Worm (Caenorhabditis elegans) whole organism, L2 larva: Measurements from ENCODE around the gene str-43.
"Not testable (repeated sequence)": the region's sequence is repeated elsewhere in the genome, so short reads cannot be mapped to it uniquely, and the experiment has no call there.

Experiments
- F13H6.1 ChIP-seq: sonication (generic microtip); optimal IDR thresholded peaks from 2 replicates; lab custom pipeline; 2016; ENCODE audit warnings: missing genetic modification characterization, missing compliant biosample characterization
- R02D3.7 ChIP-seq: fragments of 150-350 bp; optimal IDR thresholded peaks from 2 replicates; lab custom pipeline; 2014; ENCODE audit warnings: missing biosample characterization, missing genetic modification characterization
- Y55F3AM.14 ChIP-seq: fragments of 200-800 bp; sonication (Bioruptor generic); optimal IDR thresholded peaks from 2 replicates; lab custom pipeline; 2018; ENCODE audit warnings: mild to moderate bottlenecking, missing genetic modification characterization, missing compliant biosample characterization
- ZK546.5 ChIP-seq: sonication (generic microtip); optimal IDR thresholded peaks from 2 replicates; lab custom pipeline; 2017; ENCODE audit warnings: missing biosample characterization, missing genetic modification characterization
- alr-1 ChIP-seq: fragments of 150-350 bp; optimal IDR thresholded peaks from 2 replicates; lab custom pipeline; 2014; ENCODE audit warnings: missing biosample characterization, missing genetic modification characterization
- aly-2 ChIP-seq: fragments of 150-350 bp; optimal IDR thresholded peaks from 2 replicates; lab custom pipeline; 2014; ENCODE audit warnings: missing biosample characterization, missing genetic modification characterization
- ceh-16 ChIP-seq: fragments of 150-350 bp; optimal IDR thresholded peaks from 2 replicates; lab custom pipeline; 2014; ENCODE audit warnings: missing biosample characterization, missing genetic modification characterization
- crh-2 ChIP-seq: sonication (generic microtip); optimal IDR thresholded peaks from 2 replicates; lab custom pipeline; 2017; ENCODE audit warnings: missing biosample characterization, missing genetic modification characterization
- dmd-4 ChIP-seq: sonication (generic microtip); optimal IDR thresholded peaks from 2 replicates; lab custom pipeline; 2017; ENCODE audit warnings: missing biosample characterization, missing genetic modification characterization
- fos-1 ChIP-seq: fragments of 150-350 bp; optimal IDR thresholded peaks from 2 replicates; lab custom pipeline; 2014; ENCODE audit warnings: missing biosample characterization, missing genetic modification characterization
- gmeb-1 ChIP-seq: fragments of 150-350 bp; optimal IDR thresholded peaks from 2 replicates; lab custom pipeline; 2014; ENCODE audit warnings: missing biosample characterization, missing genetic modification characterization
- lin-13 ChIP-seq: fragments of 150-350 bp; optimal IDR thresholded peaks from 2 replicates; lab custom pipeline; 2014; ENCODE audit warnings: missing biosample characterization, missing genetic modification reagents, missing genetic modification characterization
- lin-39 ChIP-seq: fragments of 150-350 bp; optimal IDR thresholded peaks from 2 replicates; lab custom pipeline; 2014; ENCODE audit warnings: missing biosample characterization, missing genetic modification reagents, missing genetic modification characterization
- lsy-2 ChIP-seq, 2 experiments: fragments of 150-350 bp in 1 of 2; sonication (generic microtip) in 1 of 2; optimal IDR thresholded peaks; 2 replicates each; lab custom pipeline; 2014 to 2017; ENCODE audit warnings: missing biosample characterization in 2 of 2, missing genetic modification characterization in 2 of 2
- mab-5 ChIP-seq: fragments of 150-350 bp; optimal IDR thresholded peaks from 2 replicates; lab custom pipeline; 2014; ENCODE audit warnings: missing biosample characterization, missing genetic modification characterization
- mbf-1 ChIP-seq: sonication (generic microtip); optimal IDR thresholded peaks from 2 replicates; lab custom pipeline; 2017; ENCODE audit warnings: missing biosample characterization, missing genetic modification characterization
- mdl-1 ChIP-seq, 2 experiments: fragments of 150-350 bp in 1 of 2; sonication (generic microtip) in 1 of 2; optimal IDR thresholded peaks; 2 replicates each; lab custom pipeline; 2017; ENCODE audit warnings: missing biosample characterization in 2 of 2, missing genetic modification characterization in 2 of 2
- nhr-10 ChIP-seq: sonication (generic microtip); optimal IDR thresholded peaks from 2 replicates; lab custom pipeline; 2017; ENCODE audit warnings: missing biosample characterization, missing genetic modification characterization
- nhr-11 ChIP-seq: fragments of 150-350 bp; optimal IDR thresholded peaks from 2 replicates; lab custom pipeline; 2014; ENCODE audit warnings: missing biosample characterization, missing genetic modification characterization
- nhr-12 ChIP-seq: fragments of 150-350 bp; optimal IDR thresholded peaks from 2 replicates; lab custom pipeline; 2014; ENCODE audit warnings: missing biosample characterization, missing genetic modification characterization
- nhr-21 ChIP-seq: fragments of 150-350 bp; optimal IDR thresholded peaks from 2 replicates; lab custom pipeline; 2014; ENCODE audit warnings: missing biosample characterization, missing genetic modification characterization
- nhr-23 ChIP-seq: fragments of 150-350 bp; optimal IDR thresholded peaks from 2 replicates; lab custom pipeline; 2014; ENCODE audit warnings: missing biosample characterization, missing genetic modification reagents, missing genetic modification characterization
- nhr-237 ChIP-seq: fragments of 150-350 bp; optimal IDR thresholded peaks from 2 replicates; lab custom pipeline; 2014; ENCODE audit warnings: missing biosample characterization, missing genetic modification characterization
- nhr-25 ChIP-seq: fragments of 150-350 bp; sonication (generic microtip); optimal IDR thresholded peaks from 3 replicates; lab custom pipeline; 2014; ENCODE audit warnings: missing biosample characterization, missing genetic modification characterization
- peb-1 ChIP-seq: fragments of 150-350 bp; optimal IDR thresholded peaks from 2 replicates; lab custom pipeline; 2014; ENCODE audit warnings: missing biosample characterization, missing genetic modification characterization
- sem-4 ChIP-seq: fragments of 150-350 bp; optimal IDR thresholded peaks from 2 replicates; lab custom pipeline; 2014; ENCODE audit warnings: missing biosample characterization, missing genetic modification reagents, missing genetic modification characterization
- snpc-4 ChIP-seq: fragments of 150-350 bp; optimal IDR thresholded peaks from 2 replicates; lab custom pipeline; 2014; ENCODE audit warnings: missing biosample characterization, missing genetic modification characterization
- unc-55 ChIP-seq: fragments of 150-350 bp; sonication (generic microtip); optimal IDR thresholded peaks from 3 replicates; lab custom pipeline; 2014; ENCODE audit warnings: missing biosample characterization, missing genetic modification reagents, missing genetic modification characterization
- unc-62 ChIP-seq: fragments of 150-350 bp; optimal IDR thresholded peaks from 2 replicates; lab custom pipeline; 2014; ENCODE audit warnings: missing biosample characterization, missing genetic modification reagents, missing genetic modification characterization
- zag-1 ChIP-seq: fragments of 150-350 bp; optimal IDR thresholded peaks from 2 replicates; lab custom pipeline; 2014; ENCODE audit warnings: missing biosample characterization, missing genetic modification characterization
- ztf-1 ChIP-seq: fragments of 200-800 bp; sonication (Bioruptor generic); conservative IDR thresholded peaks from 2 replicates; pipeline ENCODE4 v1.3.6; 2022; ENCODE audit warnings: missing genetic modification characterization, missing compliant biosample characterization
- ztf-11 ChIP-seq: sonication (generic microtip); optimal IDR thresholded peaks from 2 replicates; lab custom pipeline; 2017; ENCODE audit warnings: missing biosample characterization, missing genetic modification characterization
- ztf-4 ChIP-seq: fragments of 150-350 bp; optimal IDR thresholded peaks from 2 replicates; lab custom pipeline; 2014; ENCODE audit warnings: missing biosample characterization, missing genetic modification characterization

The str-43 gene

DNA sequence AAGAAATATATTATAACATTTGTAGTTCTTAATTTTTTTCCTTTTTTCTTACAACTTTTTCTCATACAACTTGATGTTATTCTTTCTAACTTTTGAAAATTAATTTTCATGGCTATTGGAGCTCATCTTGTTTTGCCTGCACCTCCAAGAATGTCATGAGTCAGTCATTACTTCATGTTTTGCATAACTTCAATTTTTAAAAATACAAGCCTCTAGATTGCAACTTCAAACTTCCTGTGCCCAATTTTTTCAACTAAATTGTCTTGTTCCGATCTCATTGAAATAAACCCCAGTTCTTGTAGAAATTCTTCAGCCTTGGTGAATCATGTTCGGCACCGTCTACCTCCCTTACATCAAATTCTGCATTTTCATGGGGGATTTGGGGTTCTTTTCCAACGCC lies 6.5 kb upstream of the str-43 start, which contains the start of gene str-9:
TSS of gene str-9 (plus strand) at position 301 of the 400 bp plus-strand sequence.
- no peak for TF ChIP-seq nhr-21
- no peak for TF ChIP-seq nhr-23 (tag; lab: Kevin White, UChicago)
- TF ChIP-seq sem-4 (tag; lab: Kevin White, UChicago) = no peak
- TF ChIP-seq R02D3.7 (tag; lab: Kevin White, UChicago) = no peak
- TF ChIP-seq ceh-16 = no peak
- no peak for TF ChIP-seq mbf-1
- no peak for TF ChIP-seq lin-39 (tag; lab: Kevin White, UChicago)
- TF ChIP-seq unc-62 (GFP tag; lab: Kevin White, UChicago) = no peak
- no peak for TF ChIP-seq gmeb-1 (tag; lab: Kevin White, UChicago)
- TF ChIP-seq nhr-11 (tag; lab: Kevin White, UChicago) = no peak
- no peak for TF ChIP-seq fos-1 (tag; lab: Kevin White, UChicago)
- no peak for TF ChIP-seq F13H6.1
- TF ChIP-seq ZK546.5 (tag; lab: Kevin White, UChicago) = no peak
- TF ChIP-seq Y55F3AM.14 (GFP tag; lab: Kevin White, UChicago) = no peak
- TF ChIP-seq ztf-11 (tag; lab: Kevin White, UChicago) = no peak
- no peak for TF ChIP-seq mdl-1 (tag; optimal IDR thresholded peaks at IDR 0.05; lab: Kevin White, UChicago)

DNA sequence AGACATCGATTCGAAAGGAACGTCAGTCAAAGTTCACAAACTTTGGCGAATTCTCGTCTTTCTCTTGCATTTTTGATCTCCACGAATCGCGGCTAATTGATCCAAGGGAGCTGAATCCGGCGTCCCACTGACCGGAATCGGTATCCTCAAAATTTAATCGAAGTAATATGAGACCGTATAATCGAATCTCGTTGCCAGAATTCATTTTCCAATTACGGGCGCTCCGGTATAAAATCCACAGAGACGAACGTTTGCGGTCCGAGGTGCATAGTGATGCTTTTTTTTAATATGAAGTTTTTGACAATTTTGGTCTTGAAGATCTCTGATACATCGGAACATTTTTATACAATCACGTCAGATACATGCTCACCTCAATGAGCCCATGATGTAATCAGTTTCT lies 5.7 kb upstream of the str-43 start:
- TF ChIP-seq lin-13 (GFP tag; lab: Kevin White, UChicago) (no peak), ztf-1 (GFP tag; lab: Robert Waterston, UW) (no peak), ztf-4 (tag; lab: Kevin White, UChicago) (no peak), nhr-237 (tag; lab: Kevin White, UChicago) (no peak), ztf-11 (tag; lab: Kevin White, UChicago) (no peak), aly-2 (tag; lab: Kevin White, UChicago) (no peak)

DNA sequence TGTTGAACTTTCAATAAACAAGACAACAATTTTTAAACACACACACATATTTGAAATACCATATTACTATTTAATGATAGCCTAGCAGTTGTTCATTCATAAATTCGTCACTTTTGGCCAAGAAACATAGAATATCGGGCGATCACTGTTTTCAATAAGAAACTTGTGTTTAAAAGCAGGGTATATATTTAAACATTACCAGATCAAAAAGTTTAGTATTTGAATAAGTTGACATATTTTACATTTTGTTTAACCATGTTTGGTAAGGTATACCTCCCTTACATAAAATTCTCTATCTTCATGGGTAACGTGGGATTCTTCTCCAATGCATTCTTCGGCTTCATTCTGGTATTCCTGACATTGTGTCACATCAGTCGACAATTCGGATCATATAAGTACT lies 2.8 kb upstream of the str-43 start, which contains the start of gene str-8:
TSS of gene str-8 (plus strand) at position 301 of the 400 bp plus-strand sequence.
- not testable (repeated sequence) for TF ChIP-seq crh-2 (tag; lab: Kevin White, UChicago); nhr-237 (tag; lab: Kevin White, UChicago); unc-55

DNA sequence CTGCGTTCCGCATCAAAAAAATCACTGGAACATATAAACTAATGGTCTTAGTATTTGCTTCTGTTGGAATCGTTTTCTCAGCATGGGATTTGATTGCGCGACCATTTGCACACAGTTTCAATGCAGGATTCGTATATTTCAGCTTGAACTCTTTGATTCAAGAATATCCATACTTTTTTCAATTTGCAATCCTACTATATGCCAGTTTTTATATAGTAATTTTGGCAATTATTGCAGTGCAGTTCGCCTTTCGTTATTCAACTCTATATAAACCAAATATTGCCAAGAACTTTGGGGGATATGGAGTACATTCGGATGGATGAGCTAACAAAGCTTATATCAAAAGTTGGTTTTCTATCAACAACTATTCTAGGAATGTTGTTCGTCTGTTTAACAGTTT lies 992 bp upstream of the str-43 start, which contains the start of gene str-5:
TSS of gene str-5 (plus strand) at position 301 of the 400 bp plus-strand sequence.
- not testable (repeated sequence) for TF ChIP-seq dmd-4 (tag; lab: Kevin White, UChicago); R02D3.7 (tag; lab: Kevin White, UChicago); Y55F3AM.14 (GFP tag; lab: Kevin White, UChicago)
- TF ChIP-seq, all 48 proteins: peak for 0; not testable (repeated sequence) for 48

DNA sequence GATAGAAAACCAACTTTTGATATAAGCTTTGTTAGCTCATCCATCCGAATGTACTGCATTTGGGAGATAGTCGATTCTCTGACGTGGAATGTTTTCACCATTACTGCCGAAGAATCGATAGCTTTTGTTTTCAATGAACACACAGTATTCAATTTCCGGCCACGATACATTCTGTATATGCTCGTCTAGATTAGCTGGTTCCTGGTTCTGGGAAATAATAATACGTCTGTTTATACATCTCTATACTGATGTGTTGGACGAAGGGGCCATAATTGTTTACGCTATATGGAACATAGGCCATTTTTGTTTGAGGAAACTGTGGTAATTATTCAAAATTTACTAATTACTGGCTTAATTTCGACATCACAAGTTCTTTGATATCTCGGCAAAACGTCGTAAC lies 1.8 kb downstream of the str-43 start, which contains the start of gene str-6:
TSS of gene str-6 (minus strand) at position 101 of the 400 bp plus-strand sequence.
- TF ChIP-seq peb-1 (tag; lab: Kevin White, UChicago) (no peak), lin-13 (GFP tag; lab: Kevin White, UChicago) (no peak), alr-1 (tag; lab: Kevin White, UChicago) (no peak), nhr-12 (tag; lab: Kevin White, UChicago) (no peak), Y55F3AM.14 (GFP tag; lab: Kevin White, UChicago) (no peak), nhr-237 (tag; lab: Kevin White, UChicago) (no peak), mab-5 (tag; lab: Kevin White, UChicago) (no peak), nhr-25 (tag; lab: Kevin White, UChicago) (no peak), lsy-2 (tag; optimal IDR thresholded peaks at IDR 0.05; lab: Kevin White, UChicago) (no peak), unc-55 (no peak), zag-1 (tag; lab: Kevin White, UChicago) (no peak), nhr-10 (tag; lab: Kevin White, UChicago) (no peak), snpc-4 (tag; lab: Kevin White, UChicago) (no peak), aly-2 (tag; lab: Kevin White, UChicago) (no peak)

DNA sequence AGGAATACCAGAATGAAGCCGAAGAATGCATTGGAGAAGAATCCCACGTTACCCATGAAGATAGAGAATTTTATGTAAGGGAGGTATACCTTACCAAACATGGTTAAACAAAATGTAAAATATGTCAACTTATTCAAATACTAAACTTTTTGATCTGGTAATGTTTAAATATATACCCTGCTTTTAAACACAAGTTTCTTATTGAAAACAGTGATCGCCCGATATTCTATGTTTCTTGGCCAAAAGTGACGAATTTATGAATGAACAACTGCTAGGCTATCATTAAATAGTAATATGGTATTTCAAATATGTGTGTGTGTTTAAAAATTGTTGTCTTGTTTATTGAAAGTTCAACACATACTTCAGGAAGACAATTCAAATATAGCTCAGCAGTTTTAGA lies 3.6 kb downstream of the str-43 start, which contains the start of gene T23D5.8:
TSS of gene T23D5.8 (minus strand) at position 101 of the 400 bp plus-strand sequence.
- not testable (repeated sequence) for TF ChIP-seq crh-2 (tag; lab: Kevin White, UChicago); Y55F3AM.14 (GFP tag; lab: Kevin White, UChicago); nhr-23 (tag; lab: Kevin White, UChicago)
